Worm (Caenorhabditis elegans) whole organism, young adult: Measurements from ENCODE around the gene wdr-31.
A peak's percentile ranks its signal among the peaks of the same experiment; 100 is the strongest.

Experiments used
- B0019.2 ChIP-seq: fragments of 200-800 bp; sonication (Bioruptor generic); conservative IDR thresholded peaks from 2 replicates; pipeline ENCODE4 v1.3.6; 2022; ENCODE audit warnings: missing genetic modification reagents, missing genetic modification characterization, missing compliant biosample characterization
- D2030.7 ChIP-seq: fragments of 200-800 bp; sonication (Bioruptor generic); IDR thresholded peaks from 2 replicates; pipeline ENCODE4 v1.3.6; 2022; ENCODE audit warnings: missing genetic modification reagents, missing genetic modification characterization, missing compliant biosample characterization
- F37B4.10 ChIP-seq: fragments of 200-800 bp; sonication (Bioruptor generic); IDR thresholded peaks from 2 replicates; pipeline ENCODE4 v1.3.6; 2022; ENCODE audit warnings: missing genetic modification characterization, missing compliant biosample characterization
- F39B2.1 ChIP-seq: fragments of 200-800 bp; sonication (Bioruptor generic); IDR thresholded peaks from 2 replicates; pipeline ENCODE4 v1.3.6; 2022; ENCODE audit warnings: missing genetic modification reagents, missing genetic modification characterization, missing compliant biosample characterization
- ama-1 ChIP-seq, 3 experiments: fragments of 150-350 bp in 1 of 3; sonication (generic microtip) in 2 of 3; optimal IDR thresholded peaks; 2 replicates each; lab custom pipeline; 2014 to 2018; ENCODE audit warnings: missing biosample characterization in 2 of 3, missing genetic modification characterization in 2 of 3, missing genetic modification reagents in 2 of 3
- aptf-2 ChIP-seq: fragments of 200-800 bp; sonication (Bioruptor generic); conservative IDR thresholded peaks from 2 replicates; pipeline ENCODE4 v1.3.6; 2022; ENCODE audit warnings: missing genetic modification reagents, missing genetic modification characterization, missing compliant biosample characterization
- aptf-3 ChIP-seq: fragments of 200-800 bp; sonication (Bioruptor generic); IDR thresholded peaks from 2 replicates; pipeline ENCODE4 v1.3.6; 2022; ENCODE audit warnings: missing genetic modification characterization, missing compliant biosample characterization
- atf-7 ChIP-seq: sonication (generic microtip); optimal IDR thresholded peaks from 2 replicates; lab custom pipeline; 2017; ENCODE audit warnings: mild to moderate bottlenecking, missing genetic modification characterization, missing compliant biosample characterization
- attf-5 ChIP-seq: fragments of 200-800 bp; sonication (Bioruptor generic); optimal IDR thresholded peaks from 2 replicates; lab custom pipeline; 2018; ENCODE audit warnings: mild to moderate bottlenecking, missing genetic modification characterization, missing compliant biosample characterization
- ceh-100 ChIP-seq: fragments of 200-800 bp; sonication (Bioruptor generic); IDR thresholded peaks from 2 replicates; pipeline ENCODE4 v1.3.6; 2022; ENCODE audit warnings: missing genetic modification reagents, missing genetic modification characterization, missing compliant biosample characterization
- chd-7 ChIP-seq: sonication (generic microtip); optimal IDR thresholded peaks from 2 replicates; lab custom pipeline; 2016; ENCODE audit warnings: mild to moderate bottlenecking, missing genetic modification characterization, moderate library complexity, missing compliant biosample characterization
- egrh-3 ChIP-seq: fragments of 200-800 bp; sonication (Bioruptor generic); IDR thresholded peaks from 2 replicates; pipeline ENCODE4 v1.3.6; 2022; ENCODE audit warnings: missing genetic modification reagents, missing genetic modification characterization, missing compliant biosample characterization
- fkh-3 ChIP-seq: sonication (generic microtip); optimal IDR thresholded peaks from 2 replicates; lab custom pipeline; 2016; ENCODE audit warnings: mild to moderate bottlenecking, missing genetic modification characterization, missing compliant biosample characterization
- hlh-26 ChIP-seq: fragments of 200-800 bp; sonication (Bioruptor generic); conservative IDR thresholded peaks from 2 replicates; pipeline ENCODE4 v1.3.6; 2022; ENCODE audit warnings: missing genetic modification reagents, missing genetic modification characterization, missing compliant biosample characterization
- hsf-1 ChIP-seq: fragments of 200-800 bp; sonication (Bioruptor generic); IDR thresholded peaks from 2 replicates; pipeline ENCODE4 v1.3.6; 2022; ENCODE audit warnings: missing genetic modification reagents, missing genetic modification characterization, missing compliant biosample characterization
- lag-1 ChIP-seq: fragments of 200-800 bp; sonication (Bioruptor generic); IDR thresholded peaks from 2 replicates; pipeline ENCODE4 v1.3.6; 2022; ENCODE audit warnings: missing genetic modification reagents, missing genetic modification characterization, missing compliant biosample characterization
- let-607 ChIP-seq, 2 experiments: fragments of 200-800 bp in 1 of 2; sonication (Bioruptor generic) in 1 of 2; sonication (generic microtip) in 1 of 2; optimal IDR thresholded peaks; 2 replicates each; lab custom pipeline; 2016 to 2018; ENCODE audit warnings: mild to moderate bottlenecking in 2 of 2, missing compliant biosample characterization in 2 of 2, missing genetic modification characterization in 2 of 2, moderate library complexity in 2 of 2, missing genotype in 1 of 2
- lin-26 ChIP-seq: fragments of 200-800 bp; sonication (Bioruptor generic); IDR thresholded peaks from 2 replicates; pipeline ENCODE4 v1.3.6; 2022; ENCODE audit warnings: missing genetic modification reagents, missing genetic modification characterization, missing compliant biosample characterization
- lin-40 ChIP-seq: sonication (generic microtip); optimal IDR thresholded peaks from 2 replicates; lab custom pipeline; 2016; ENCODE audit warnings: missing genetic modification characterization, mild to moderate bottlenecking, missing compliant biosample characterization, missing genotype, missing genetic modification reagents
- lin-54 ChIP-seq: fragments of 200-800 bp; sonication (Bioruptor generic); optimal IDR thresholded peaks from 2 replicates; lab custom pipeline; 2018; ENCODE audit warnings: mild to moderate bottlenecking, missing genetic modification characterization, missing compliant biosample characterization
- lir-1 ChIP-seq: fragments of 200-800 bp; sonication (Bioruptor generic); conservative IDR thresholded peaks from 2 replicates; pipeline ENCODE4 v1.3.6; 2022; ENCODE audit warnings: missing genetic modification reagents, missing genetic modification characterization, missing compliant biosample characterization
- madf-6 ChIP-seq: fragments of 200-800 bp; sonication (Bioruptor generic); IDR thresholded peaks from 2 replicates; pipeline ENCODE4 v1.3.6; 2022; ENCODE audit warnings: missing genetic modification reagents, missing genetic modification characterization, missing compliant biosample characterization
- mcd-1 ChIP-seq: fragments of 200-800 bp; sonication (Bioruptor generic); IDR thresholded peaks from 2 replicates; pipeline ENCODE4 v1.3.6; 2022; ENCODE audit warnings: missing genetic modification reagents, missing genetic modification characterization, missing compliant biosample characterization
- rpc-1 ChIP-seq, 2 experiments: fragments of 150-350 bp in 1 of 2; sonication (generic microtip) in 1 of 2; optimal IDR thresholded peaks; 2 replicates each; lab custom pipeline; 2014 to 2018; ENCODE audit warnings: missing biosample characterization in 1 of 2, missing genetic modification characterization in 1 of 2, missing genetic modification reagents in 1 of 2, missing genotype in 1 of 2
- somi-1 ChIP-seq: fragments of 200-800 bp; sonication (Bioruptor generic); optimal IDR thresholded peaks from 2 replicates; lab custom pipeline; 2018; ENCODE audit warnings: mild to moderate bottlenecking, missing genetic modification characterization, missing compliant biosample characterization
- sptf-2 ChIP-seq: fragments of 200-800 bp; sonication (Bioruptor generic); optimal IDR thresholded peaks from 2 replicates; lab custom pipeline; 2018; ENCODE audit warnings: mild to moderate bottlenecking, missing genetic modification characterization, missing compliant biosample characterization
- tbp1 ChIP-seq: fragments of 200-800 bp; sonication (Bioruptor generic); optimal IDR thresholded peaks from 2 replicates; lab custom pipeline; 2018; ENCODE audit warnings: mild to moderate bottlenecking, missing genetic modification characterization, missing compliant biosample characterization
- tlf-1 ChIP-seq: fragments of 200-800 bp; sonication (Bioruptor generic); optimal IDR thresholded peaks from 2 replicates; lab custom pipeline; 2018; ENCODE audit warnings: mild to moderate bottlenecking, missing genetic modification characterization, missing compliant biosample characterization
- unc-62 ChIP-seq: fragments of 150-350 bp; optimal IDR thresholded peaks from 2 replicates; lab custom pipeline; 2014; ENCODE audit warnings: missing biosample characterization, missing genetic modification reagents, missing genetic modification characterization
- xnd-1 ChIP-seq: sonication (generic microtip); optimal IDR thresholded peaks from 2 replicates; lab custom pipeline; 2016; ENCODE audit warnings: missing genotype, missing genetic modification reagents, missing genetic modification characterization, missing compliant biosample characterization
- zfh-2 ChIP-seq: fragments of 200-800 bp; sonication (Bioruptor generic); conservative IDR thresholded peaks from 2 replicates; pipeline ENCODE4 v1.3.6; 2022; ENCODE audit warnings: missing genetic modification reagents, missing genetic modification characterization, missing compliant biosample characterization
- zim-3 ChIP-seq: sonication (generic microtip); optimal IDR thresholded peaks from 2 replicates; lab custom pipeline; 2017; ENCODE audit warnings: mild to moderate bottlenecking, missing genetic modification characterization, moderate library complexity, missing compliant biosample characterization
- ztf-26 ChIP-seq: sonication (generic microtip); optimal IDR thresholded peaks from 2 replicates; lab custom pipeline; 2017; ENCODE audit warnings: missing genetic modification characterization, missing compliant biosample characterization

Gene wdr-31

DNA sequence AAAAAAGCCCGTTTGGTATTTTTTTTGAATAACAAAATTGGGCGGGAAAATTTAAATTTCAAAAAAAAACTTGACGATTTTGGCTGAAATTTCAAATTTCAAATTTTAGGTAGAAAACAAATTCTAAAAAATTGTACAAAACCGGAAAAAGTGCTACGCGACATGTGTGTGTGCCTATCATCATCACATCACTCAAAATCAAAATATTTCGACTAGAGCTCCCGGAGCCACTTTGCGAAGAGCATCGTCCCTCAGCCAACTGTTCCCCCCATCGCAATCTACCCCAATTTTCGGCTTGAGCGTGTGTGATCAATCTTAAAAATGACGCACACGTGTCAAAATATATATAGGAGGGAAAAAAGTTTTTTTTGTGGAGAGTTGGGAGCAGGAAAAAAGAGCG is 8.3 kb downstream of the wdr-31 start:
- no peak for TF ChIP-seq fkh-3
- no peak for TF ChIP-seq lag-1
- TF ChIP-seq ztf-26 (tag; lab: Kevin White, UChicago), result no peak
- TF ChIP-seq zim-3 (tag; lab: Kevin White, UChicago), result no peak
- no peak for TF ChIP-seq F37B4.10
- TF ChIP-seq madf-6 (GFP tag; lab: Robert Waterston, UW), result no peak
- no peak for TF ChIP-seq lin-26 (GFP tag; lab: Robert Waterston, UW)
- no peak for TF ChIP-seq ama-1 (optimal IDR thresholded peaks at IDR 0.05; lab: Kevin White, UChicago)
- TF ChIP-seq ama-1 (GFP tag; optimal IDR thresholded peaks at IDR 0.05; lab: Kevin White, UChicago), result no peak
- TF ChIP-seq xnd-1 (tag; lab: Kevin White, UChicago), result no peak

DNA sequence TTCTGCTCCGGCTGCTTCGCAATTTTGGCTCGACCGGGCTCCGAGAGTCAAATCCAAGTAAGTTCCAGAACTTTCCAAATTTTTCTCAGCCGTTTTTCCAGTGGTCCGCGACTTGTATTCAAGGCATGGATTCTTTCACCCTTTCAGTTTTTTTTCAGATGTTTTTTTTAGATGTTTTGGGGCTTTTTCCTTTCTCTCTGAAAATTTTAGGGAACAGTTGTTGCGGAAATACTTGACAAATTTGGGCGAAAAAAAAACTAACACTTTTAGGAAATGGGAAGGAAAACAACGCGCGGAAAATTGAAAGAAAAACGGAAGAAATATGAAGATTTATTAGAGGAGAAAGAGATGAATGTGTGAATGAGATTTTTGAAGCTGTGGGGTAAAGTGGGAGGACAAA is 9.5 kb downstream of the wdr-31 start, which contains the start of the genes T05A8.11 and nep-2:
TSS of gene T05A8.11 (minus strand) at position 101 of the 400 bp plus-strand sequence.
TSS of gene nep-2 (minus strand) at position 192 of the 400 bp plus-strand sequence.
- no peak for TF ChIP-seq lir-1
- TF ChIP-seq ceh-100 (GFP tag; lab: Robert Waterston, UW), result no peak
- no peak for TF ChIP-seq B0019.2 (GFP tag; lab: Robert Waterston, UW)
- no peak for TF ChIP-seq let-607 (tag; optimal IDR thresholded peaks at IDR 0.05; lab: Kevin White, UChicago)
- TF ChIP-seq F39B2.1 (GFP tag; lab: Robert Waterston, UW), result no peak
- TF ChIP-seq lin-54 (GFP tag; lab: Kevin White, UChicago), result no peak
- no peak for TF ChIP-seq aptf-2
- no peak for TF ChIP-seq attf-5 (GFP tag; lab: Kevin White, UChicago)
- TF ChIP-seq lin-40 (tag; lab: Kevin White, UChicago), result no peak
- no peak for TF ChIP-seq hlh-26
- no peak for TF ChIP-seq somi-1 (GFP tag; lab: Kevin White, UChicago)
- TF ChIP-seq sptf-2 (GFP tag; lab: Kevin White, UChicago), result no peak
- TF ChIP-seq D2030.7 (GFP tag; lab: Robert Waterston, UW), result no peak
- no peak for TF ChIP-seq chd-7 (tag; lab: Kevin White, UChicago)

DNA sequence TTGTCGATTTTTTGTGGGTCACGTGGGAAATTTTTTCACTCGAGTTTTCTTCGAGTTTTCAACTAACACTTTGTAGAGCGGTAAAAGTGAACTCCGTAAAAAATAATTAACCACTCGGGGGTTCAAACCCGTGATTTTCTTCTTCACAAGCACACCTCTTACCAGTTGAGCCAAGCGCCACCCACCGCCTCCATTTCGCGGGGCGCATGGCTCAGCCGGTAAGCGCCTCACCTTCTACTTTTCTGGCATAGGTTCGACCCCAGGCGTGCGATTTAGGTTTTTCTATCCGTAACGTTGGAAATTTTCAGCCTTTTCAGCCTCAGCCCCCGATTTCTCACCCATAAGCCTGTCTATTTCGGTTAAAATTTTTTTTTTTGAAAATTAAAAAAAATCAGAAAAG is 13.1 kb downstream of the wdr-31 start:
- no peak for TF ChIP-seq unc-62 (GFP tag; lab: Kevin White, UChicago)
- peak; percentile 52 for TF ChIP-seq zfh-2 (GFP tag; lab: Robert Waterston, UW)
- TF ChIP-seq rpc-1 (optimal IDR thresholded peaks at IDR 0.05; lab: Kevin White, UChicago), result no peak
- TF ChIP-seq rpc-1 (tag; optimal IDR thresholded peaks at IDR 0.05; lab: Kevin White, UChicago), result peak; percentile 32
- peak; percentile 63 for TF ChIP-seq tbp1 (GFP tag; lab: Kevin White, UChicago)
- TF ChIP-seq, all 124 proteins: peak for 3

DNA sequence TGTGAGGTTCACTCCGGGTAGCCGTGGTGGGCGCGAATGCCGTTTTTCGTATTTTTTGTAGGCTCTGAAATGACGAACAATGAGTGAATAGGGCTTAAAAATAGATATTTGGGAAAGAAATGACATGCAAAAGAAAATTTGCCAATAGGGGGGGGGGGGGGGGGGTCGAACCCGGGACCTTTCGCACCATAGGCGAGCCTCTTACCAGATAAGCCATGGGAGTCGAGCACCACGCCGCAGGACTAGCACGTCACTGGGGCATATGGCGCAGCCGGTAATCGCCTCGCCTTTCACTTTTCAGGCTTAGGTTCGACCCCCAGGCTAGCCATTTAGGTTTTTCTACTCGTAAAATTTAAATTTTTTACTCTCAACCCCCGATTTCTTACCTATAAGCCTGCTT is 15.9 kb downstream of the wdr-31 start:
- no peak for TF ChIP-seq F39B2.1 (GFP tag; lab: Robert Waterston, UW)
- TF ChIP-seq mcd-1, result 0 out of 2 replicates have a peak, but pooled peaks have one; percentile 10
- no peak for TF ChIP-seq atf-7 (tag; lab: Kevin White, UChicago)
- no peak for TF ChIP-seq hsf-1 (GFP tag; lab: Robert Waterston, UW)
- peak; percentile 81 for TF ChIP-seq zfh-2 (GFP tag; lab: Robert Waterston, UW)
- no peak for TF ChIP-seq aptf-3 (GFP tag; lab: Robert Waterston, UW)
- TF ChIP-seq tlf-1 (GFP tag; lab: Kevin White, UChicago), result no peak
- peak; percentile 74; the same call in 1 of the 2 replicates for TF ChIP-seq egrh-3 (GFP tag; lab: Robert Waterston, UW)
